Worm (Caenorhabditis elegans): Measurements from ENCODE around the gene C50B8.4.

Gene C50B8.4

DNA sequence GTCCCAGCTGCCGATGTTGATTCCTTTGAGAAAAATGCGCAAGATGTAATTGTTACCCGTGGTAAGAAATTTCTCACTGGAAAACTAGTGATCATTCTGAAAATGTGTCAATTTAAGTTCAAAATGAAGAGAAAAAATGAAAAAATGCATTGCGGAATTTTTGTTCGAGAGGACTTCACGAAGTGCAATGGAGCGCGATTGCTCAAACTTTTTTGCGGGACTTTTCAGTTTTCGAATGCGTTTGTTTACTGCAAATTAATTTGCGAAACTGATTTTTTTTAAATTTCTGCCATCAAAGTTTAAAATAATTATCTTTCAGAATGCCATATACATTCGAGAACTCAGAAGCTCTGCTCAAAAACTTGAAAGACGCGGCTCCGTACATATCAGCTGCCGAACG is 3.3 kb upstream of the C50B8.4 start, which contains the start of the genes nuaf-1 and bir-2:
nuaf-1 (minus strand) TSS at position 98 of the 400 bp plus-strand sequence.
bir-2 (plus strand) TSS at position 318 of the 400 bp plus-strand sequence.
- TF ChIP-seq dve-1 (tag; optimal IDR thresholded peaks at IDR 0.05) (no peak), unc-42 (tag; optimal IDR thresholded peaks at IDR 0.05) (no peak), ceh-31 (tag; optimal IDR thresholded peaks at IDR 0.05) (peak; percentile 11), ceh-19 (GFP tag; optimal IDR thresholded peaks at IDR 0.05) (no peak), F13H6.1 (tag; optimal IDR thresholded peaks at IDR 0.05) (no peak)

DNA sequence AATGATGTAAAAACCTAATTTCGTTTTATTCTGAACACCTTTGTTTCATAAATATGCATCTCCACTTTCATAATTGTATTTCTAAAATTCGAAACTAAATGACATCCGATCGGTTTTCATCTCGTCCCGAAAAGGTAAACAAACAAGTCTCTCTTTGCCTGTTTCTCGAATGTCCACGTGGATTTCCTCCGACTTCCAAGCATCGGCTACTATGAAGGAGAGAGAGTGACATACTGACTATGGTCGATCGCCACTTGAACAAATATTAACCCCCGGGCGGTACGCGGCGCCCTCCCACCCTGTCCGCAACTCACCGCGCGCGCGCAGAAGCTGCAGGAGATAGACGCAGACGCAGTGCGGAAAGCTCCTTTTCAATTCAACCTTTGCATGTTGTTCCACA is 4.1 kb downstream of the C50B8.4 start:
- no peak for TF ChIP-seq ceh-14 (tag; optimal IDR thresholded peaks at IDR 0.05)
- no peak for TF ChIP-seq lin-11 (tag; optimal IDR thresholded peaks at IDR 0.05)
- TF ChIP-seq sdc-2 (tag; optimal IDR thresholded peaks at IDR 0.05) = no peak
- no peak for TF ChIP-seq Y22D7AL.16 (tag; optimal IDR thresholded peaks at IDR 0.05)
- peak; percentile 70 for TF ChIP-seq ceh-19 (GFP tag; optimal IDR thresholded peaks at IDR 0.05)
- TF ChIP-seq pax-1 (tag; optimal IDR thresholded peaks at IDR 0.05) = no peak
- peak; percentile 13 for TF ChIP-seq tbx-2 (tag; optimal IDR thresholded peaks at IDR 0.05)
- TF ChIP-seq eyg-1 (tag; optimal IDR thresholded peaks at IDR 0.05) = no peak
- TF ChIP-seq pat-9 (tag; optimal IDR thresholded peaks at IDR 0.05) = no peak
- no peak for TF ChIP-seq ahr-1 (tag; optimal IDR thresholded peaks at IDR 0.05)
- no peak for TF ChIP-seq sox-2 (GFP tag; IDR thresholded peaks at IDR 0.05)
- TF ChIP-seq sox-4 (tag; optimal IDR thresholded peaks at IDR 0.05) = no peak
- TF ChIP-seq ceh-34 (tag; optimal IDR thresholded peaks at IDR 0.05) = peak; percentile 67
- TF ChIP-seq unc-42 (tag; optimal IDR thresholded peaks at IDR 0.05) = no peak
- no peak for TF ChIP-seq tbx-7 (tag; optimal IDR thresholded peaks at IDR 0.05)
- peak; percentile 36 for TF ChIP-seq pha-2 (tag; optimal IDR thresholded peaks at IDR 0.05)
- TF ChIP-seq ama-1 (optimal IDR thresholded peaks at IDR 0.05) = no peak
- no peak for TF ChIP-seq hlh-6 (tag; optimal IDR thresholded peaks at IDR 0.05)
- TF ChIP-seq odd-2 (tag; optimal IDR thresholded peaks at IDR 0.05) = no peak
- TF ChIP-seq hlh-8 (tag; optimal IDR thresholded peaks at IDR 0.05) = no peak
- no peak for TF ChIP-seq K09A11.1 (tag; optimal IDR thresholded peaks at IDR 0.05; ENCODE audit: insufficient read depth)
- TF ChIP-seq pha-4 (tag; optimal IDR thresholded peaks at IDR 0.05) = no peak
- no peak for TF ChIP-seq pros-1 (tag; optimal IDR thresholded peaks at IDR 0.05)
- TF ChIP-seq elt-2 (tag; optimal IDR thresholded peaks at IDR 0.05) = no peak
- TF ChIP-seq ceh-24 (tag; optimal IDR thresholded peaks at IDR 0.05) = no peak
- no peak for TF ChIP-seq elt-4 (tag; optimal IDR thresholded peaks at IDR 0.05)
- no peak for TF ChIP-seq gmeb-2 (tag; optimal IDR thresholded peaks at IDR 0.05)

DNA sequence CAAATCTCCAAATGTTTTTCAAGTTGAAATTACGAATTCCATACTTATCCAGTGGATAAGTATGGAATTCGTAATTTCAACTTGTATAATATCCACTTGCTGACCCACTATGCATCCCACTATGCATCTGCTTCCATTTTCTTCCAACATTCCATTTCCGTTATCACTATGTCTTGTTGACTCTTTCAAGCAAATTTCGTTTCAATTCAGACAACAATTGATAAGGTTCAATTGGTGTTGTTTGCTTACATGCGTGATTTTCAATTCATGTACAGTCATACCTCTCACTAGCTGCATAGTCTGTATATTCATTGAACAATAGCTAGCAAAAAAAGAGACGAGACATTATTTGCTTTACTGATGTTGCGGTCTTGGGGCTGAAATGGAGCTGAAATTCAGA is 5.0 kb downstream of the C50B8.4 start:
- TF ChIP-seq ceh-18 (tag; optimal IDR thresholded peaks at IDR 0.05) (no peak), dmd-4 (tag; optimal IDR thresholded peaks at IDR 0.05; ENCODE audit: borderline replicate concordance) (no peak), tbx-7 (tag; optimal IDR thresholded peaks at IDR 0.05) (no peak), nhr-11 (tag; optimal IDR thresholded peaks at IDR 0.05) (no peak), ref-2 (tag; optimal IDR thresholded peaks at IDR 0.05) (no peak), hlh-30 (tag; optimal IDR thresholded peaks at IDR 0.05; ENCODE audit: insufficient read depth) (no peak), ceh-34 (tag; optimal IDR thresholded peaks at IDR 0.05) (no peak), madf-2 (tag; optimal IDR thresholded peaks at IDR 0.05) (no peak), sdc-2 (tag; optimal IDR thresholded peaks at IDR 0.05) (no peak), unc-3 (GFP tag; conservative IDR thresholded peaks at IDR 0.05) (no peak), unc-3 (tag; optimal IDR thresholded peaks at IDR 0.05) (no peak), rnt-1 (tag; optimal IDR thresholded peaks at IDR 0.05) (no peak), nhr-232 (tag; optimal IDR thresholded peaks at IDR 0.05) (no peak), elt-2 (tag; optimal IDR thresholded peaks at IDR 0.05) (no peak), ama-1 (optimal IDR thresholded peaks at IDR 0.05) (no peak), ceh-6 (GFP tag; optimal IDR thresholded peaks at IDR 0.05) (no peak)

All from whole organism, late embryonic.